Worm (Caenorhabditis elegans): ENCODE data around the gene rga-8.

DNA sequence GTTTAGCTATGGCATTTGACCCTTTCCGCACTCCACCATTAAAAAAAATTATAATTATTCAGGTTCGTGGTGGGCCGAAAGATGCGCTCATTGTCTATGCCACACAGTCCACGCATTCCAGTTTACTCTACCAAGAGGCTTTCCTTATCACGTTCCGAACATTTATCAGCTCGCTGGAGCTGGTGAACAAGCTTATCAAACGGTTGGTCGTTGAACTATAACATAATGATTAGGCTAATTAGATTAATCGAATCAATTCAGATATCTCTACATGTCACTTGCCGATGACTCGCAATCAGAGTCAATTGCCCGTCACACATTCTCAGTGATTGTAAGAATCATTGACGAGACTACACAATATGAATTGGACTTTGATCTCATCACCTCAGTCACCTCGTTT is 10.2 kb downstream of the rga-8 start:
- TF ChIP-seq pha-4 (tag; optimal IDR thresholded peaks at IDR 0.05) = no peak
- no peak for TF ChIP-seq M03D4.4 (tag; optimal IDR thresholded peaks at IDR 0.05)
- no peak for TF ChIP-seq ztf-11 (tag; optimal IDR thresholded peaks at IDR 0.05)
- no peak for TF ChIP-seq lsy-2 (tag; optimal IDR thresholded peaks at IDR 0.05)
- no peak for TF ChIP-seq lin-13 (tag; optimal IDR thresholded peaks at IDR 0.05)
- no peak for TF ChIP-seq snpc-4 (tag; optimal IDR thresholded peaks at IDR 0.05)
- TF ChIP-seq elt-3 (tag; optimal IDR thresholded peaks at IDR 0.05) = no peak
- TF ChIP-seq tbx-8 (GFP tag; optimal IDR thresholded peaks at IDR 0.05) = no peak
- no peak for TF ChIP-seq blmp-1 (tag; optimal IDR thresholded peaks at IDR 0.05)
- no peak for TF ChIP-seq nhr-28 (tag; optimal IDR thresholded peaks at IDR 0.05)
- no peak for TF ChIP-seq nhr-76 (tag; optimal IDR thresholded peaks at IDR 0.05)
- no peak for TF ChIP-seq ceh-39 (tag; optimal IDR thresholded peaks at IDR 0.05)

All from whole organism, mixed stage, embryonic.